Fruit fly (Drosophila melanogaster) whole organism: Measurements from ENCODE around the gene Cdc42.

ENCODE experiments used
- CG8478 ChIP-seq: fragments of >200 bp; optimal IDR thresholded peaks from 2 replicates; lab custom pipeline; 2018; ENCODE audit warnings: inconsistent platforms
- Dll ChIP-seq: fragments of >200 bp; optimal IDR thresholded peaks from 2 replicates; lab custom pipeline; 2017
- EcR ChIP-seq, 2 experiments: fragments of >200 bp; optimal IDR thresholded peaks; 2 replicates each; lab custom pipeline; 2017; ENCODE audit warnings: missing biosample characterization in 2 of 2, missing genetic modification characterization in 2 of 2, missing genetic modification reagents in 2 of 2
- pan ChIP-seq: fragments of >200 bp; optimal IDR thresholded peaks from 2 replicates; lab custom pipeline; 2017
- psq ChIP-seq: fragments of >200 bp; optimal IDR thresholded peaks from 2 replicates; lab custom pipeline; 2017
- usp ChIP-seq: fragments of >200 bp; optimal IDR thresholded peaks from 2 replicates; lab custom pipeline; 2017; ENCODE audit warnings: missing biosample characterization, missing genetic modification characterization, mixed read lengths

Cdc42 gene

dm6 chrX:19748014-19748413 is 51.1 kb downstream of the Cdc42 start, which contains the start of gene Alr:
TSS of gene Alr (plus strand) at chrX:19748314.
- no peak for TF ChIP-seq EcR (GFP tag; optimal IDR thresholded peaks at IDR 0.05; lab: Kevin White, UChicago)
- TF ChIP-seq Dll: no peak
- TF ChIP-seq psq (lab: Kevin White, UChicago): no peak
- TF ChIP-seq usp (GFP tag; lab: Kevin White, UChicago): no peak
- no peak for TF ChIP-seq pan (lab: Kevin White, UChicago)
- no peak for TF ChIP-seq CG8478 (lab: Kevin White, UChicago)

dm6 chrX:19748565-19748964 is 51.7 kb downstream of the Cdc42 start:
- no peak for TF ChIP-seq EcR (GFP tag; optimal IDR thresholded peaks at IDR 0.05; lab: Kevin White, UChicago)
- TF ChIP-seq Dll: no peak
- no peak for TF ChIP-seq psq (lab: Kevin White, UChicago)
- no peak for TF ChIP-seq usp (GFP tag; lab: Kevin White, UChicago)
- no peak for TF ChIP-seq pan (lab: Kevin White, UChicago)
- TF ChIP-seq CG8478 (lab: Kevin White, UChicago): no peak
